Worm (Caenorhabditis elegans) whole organism, early embryonic: Measurements from ENCODE around the gene rabx-5.

Source experiments
- B0310.2 ChIP-seq: sonication (generic microtip); optimal IDR thresholded peaks from 2 replicates; lab custom pipeline; 2016; ENCODE audit warnings: mild to moderate bottlenecking, missing genetic modification characterization, missing compliant biosample characterization
- F13C5.2 ChIP-seq: sonication (generic microtip); optimal IDR thresholded peaks from 2 replicates; lab custom pipeline; 2017; ENCODE audit warnings: mild to moderate bottlenecking, missing genetic modification characterization, inconsistent platforms, missing compliant biosample characterization
- aly-1 ChIP-seq: sonication (generic microtip); optimal IDR thresholded peaks from 2 replicates; lab custom pipeline; 2016; ENCODE audit warnings: missing genetic modification characterization, missing compliant biosample characterization
- ama-1 ChIP-seq: fragments of 150-350 bp; optimal IDR thresholded peaks from 2 replicates; lab custom pipeline; 2014
- ceh-13 ChIP-seq: fragments of 200-800 bp; sonication (Bioruptor generic); optimal IDR thresholded peaks from 2 replicates; lab custom pipeline; 2018; ENCODE audit warnings: mild to moderate bottlenecking, missing genetic modification characterization, missing compliant biosample characterization
- ceh-36 ChIP-seq: sonication (generic microtip); optimal IDR thresholded peaks from 2 replicates; lab custom pipeline; 2016; ENCODE audit warnings: missing genetic modification characterization, inconsistent platforms, missing compliant biosample characterization
- ets-7 ChIP-seq: sonication (generic microtip); optimal IDR thresholded peaks from 2 replicates; lab custom pipeline; 2016; ENCODE audit warnings: missing genotype, missing genetic modification characterization, missing compliant biosample characterization
- flt-1 ChIP-seq: fragments of 200-800 bp; sonication (Bioruptor generic); IDR thresholded peaks from 2 replicates; pipeline ENCODE4 v1.3.6; 2022; ENCODE audit warnings: missing genetic modification characterization, missing compliant biosample characterization
- hmbx-1 ChIP-seq: sonication (generic microtip); optimal IDR thresholded peaks from 2 replicates; lab custom pipeline; 2016; ENCODE audit warnings: mild to moderate bottlenecking, missing genetic modification characterization, missing compliant biosample characterization
- hmg-4 ChIP-seq: fragments of 200-800 bp; sonication (Bioruptor generic); optimal IDR thresholded peaks from 2 replicates; lab custom pipeline; 2018; ENCODE audit warnings: mild to moderate bottlenecking, missing genetic modification characterization, missing compliant biosample characterization
- hnd-1 ChIP-seq: sonication (generic microtip); optimal IDR thresholded peaks from 2 replicates; lab custom pipeline; 2016; ENCODE audit warnings: missing genetic modification characterization, missing compliant biosample characterization
- pes-1 ChIP-seq: fragments of 200-800 bp; sonication (Bioruptor generic); IDR thresholded peaks from 2 replicates; pipeline ENCODE4 v1.3.6; 2022; ENCODE audit warnings: missing genetic modification reagents, missing genetic modification characterization, missing compliant biosample characterization
- scrt-1 ChIP-seq: fragments of 200-800 bp; sonication (Bioruptor generic); IDR thresholded peaks from 2 replicates; pipeline ENCODE4 v1.3.6; 2022; ENCODE audit warnings: missing genetic modification characterization, missing compliant biosample characterization
- sea-1 ChIP-seq: fragments of 200-800 bp; sonication (Bioruptor generic); conservative IDR thresholded peaks from 2 replicates; pipeline ENCODE4 v1.3.6; 2022; ENCODE audit warnings: missing genetic modification characterization, missing compliant biosample characterization
- tbx-11 ChIP-seq: fragments of 200-800 bp; sonication (Bioruptor generic); IDR thresholded peaks from 2 replicates; pipeline ENCODE4 v1.3.6; 2022; ENCODE audit warnings: missing genetic modification characterization, missing compliant biosample characterization
- tbx-37 ChIP-seq: fragments of 200-800 bp; sonication (Bioruptor generic); conservative IDR thresholded peaks from 2 replicates; pipeline ENCODE4 v1.3.6; 2022; ENCODE audit warnings: missing genetic modification reagents, missing genetic modification characterization, missing compliant biosample characterization
- tra-4 ChIP-seq: sonication (generic microtip); optimal IDR thresholded peaks from 2 replicates; lab custom pipeline; 2017; ENCODE audit warnings: missing genetic modification characterization, missing compliant biosample characterization

Gene rabx-5

DNA sequence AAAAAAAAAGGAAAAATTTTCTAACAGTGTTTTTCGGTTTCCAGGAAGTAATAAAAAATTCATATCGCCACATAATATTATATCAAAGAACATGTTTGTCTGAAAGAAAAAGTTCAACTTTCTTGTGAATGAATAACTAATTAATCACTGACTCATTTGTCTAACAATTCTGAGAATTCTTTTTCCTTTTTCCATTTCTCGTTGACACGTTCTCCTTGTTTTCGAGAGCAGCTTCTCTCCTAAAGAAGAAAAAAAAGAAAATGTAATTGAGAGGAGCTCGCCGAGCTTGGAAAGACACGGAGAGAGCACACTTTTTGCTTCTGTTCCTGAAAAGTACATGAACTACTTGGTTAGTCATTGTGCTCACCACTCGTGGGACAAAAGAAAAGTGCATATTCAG lies 3.0 kb downstream of the rabx-5 start:
- no peak for TF ChIP-seq pes-1
- TF ChIP-seq tra-4 (tag; lab: Kevin White, UChicago), result no peak
- TF ChIP-seq ama-1 (lab: Kevin White, UChicago), result no peak
- TF ChIP-seq ceh-13 (GFP tag; lab: Kevin White, UChicago), result no peak
- no peak for TF ChIP-seq scrt-1 (GFP tag; lab: Robert Waterston, UW)
- no peak for TF ChIP-seq hmbx-1 (tag; lab: Kevin White, UChicago)
- TF ChIP-seq flt-1, result no peak
- TF ChIP-seq ets-7 (tag; lab: Kevin White, UChicago), result no peak
- no peak for TF ChIP-seq F13C5.2
- TF ChIP-seq hmg-4 (GFP tag; lab: Kevin White, UChicago), result no peak
- no peak for TF ChIP-seq hnd-1 (tag; lab: Kevin White, UChicago)
- TF ChIP-seq ceh-36 (tag; lab: Kevin White, UChicago), result no peak
- TF ChIP-seq tbx-11 (GFP tag; lab: Robert Waterston, UW), result no peak
- no peak for TF ChIP-seq B0310.2 (tag; lab: Kevin White, UChicago)
- TF ChIP-seq sea-1, result no peak
- TF ChIP-seq tbx-37 (GFP tag; lab: Robert Waterston, UW), result no peak
- no peak for TF ChIP-seq aly-1 (tag; lab: Kevin White, UChicago)

DNA sequence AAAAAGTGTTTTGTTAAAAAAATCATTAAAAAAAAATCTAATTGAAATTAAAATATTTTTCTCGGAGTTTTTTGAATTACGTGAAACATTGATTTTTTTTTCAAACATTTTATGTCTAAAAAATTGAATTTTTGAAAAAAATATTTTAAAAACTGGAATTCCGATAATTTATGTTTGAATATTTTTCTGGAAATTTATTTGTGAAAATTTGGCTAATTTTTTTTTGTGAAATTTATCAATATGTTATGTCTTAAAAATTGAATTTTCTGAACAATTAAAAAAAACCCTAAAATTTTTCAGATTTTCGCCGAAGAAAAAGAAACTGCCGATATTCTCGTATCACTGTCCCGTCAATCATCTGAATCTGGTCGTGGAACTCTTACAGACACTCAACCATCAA lies 7.2 kb downstream of the rabx-5 start, which contains the start of gene Y39A1A.24:
Gene Y39A1A.24 (plus strand): TSS at position 301 of the 400 bp plus-strand sequence.
- TF ChIP-seq aly-1 (tag; lab: Kevin White, UChicago) (no peak), hmbx-1 (tag; lab: Kevin White, UChicago) (no peak)

DNA sequence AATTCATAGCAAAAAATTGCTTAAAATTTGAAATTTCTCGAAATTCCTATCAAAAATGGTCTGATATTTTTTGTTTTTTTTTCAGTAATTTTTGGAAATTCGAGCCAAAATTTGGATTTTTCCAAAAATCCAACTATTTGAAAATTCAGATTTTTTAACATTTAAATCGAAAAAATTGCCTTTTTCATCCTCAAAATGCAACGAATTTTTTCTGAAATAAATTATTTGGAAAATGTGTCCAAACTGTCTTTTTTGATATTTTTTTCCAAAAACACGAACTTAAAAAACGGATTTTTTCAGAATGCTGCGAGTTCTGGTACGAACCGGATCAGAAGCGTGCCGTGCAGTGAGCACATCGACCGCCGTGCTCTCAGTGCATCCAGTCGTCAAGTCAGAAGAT lies 10.0 kb downstream of the rabx-5 start, which contains the start of gene mrpl-22:
Gene mrpl-22 (plus strand): TSS at position 301 of the 400 bp plus-strand sequence.
- no peak for TF ChIP-seq sea-1
- TF ChIP-seq hnd-1 (tag; lab: Kevin White, UChicago), result no peak
- no peak for TF ChIP-seq ama-1 (lab: Kevin White, UChicago)
- no peak for TF ChIP-seq flt-1
- TF ChIP-seq tbx-37 (GFP tag; lab: Robert Waterston, UW), result no peak
- TF ChIP-seq aly-1 (tag; lab: Kevin White, UChicago), result no peak

DNA sequence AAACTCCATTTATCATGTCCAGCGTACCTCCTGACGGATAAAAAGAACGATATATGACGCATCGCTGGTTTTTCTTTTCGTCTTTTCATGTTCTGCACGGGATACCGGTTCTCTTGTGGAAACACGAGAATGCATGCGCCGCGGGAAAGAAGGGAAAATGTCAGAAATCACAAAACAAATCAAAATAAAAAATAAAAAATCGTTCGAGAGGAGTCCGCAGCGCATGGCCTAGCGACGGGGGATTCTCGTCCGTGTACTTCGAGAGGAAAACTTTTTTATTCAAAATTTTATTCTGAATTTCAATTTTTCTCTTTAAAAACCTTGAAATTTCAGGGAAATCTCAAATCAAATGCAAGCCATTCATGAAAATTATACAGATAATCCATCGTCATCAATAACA lies 16.1 kb downstream of the rabx-5 start, which contains the start of the genes lron-10 and hpr-9:
Gene lron-10 (minus strand): TSS at position 162 of the 400 bp plus-strand sequence.
Gene hpr-9 (plus strand): TSS at position 344 of the 400 bp plus-strand sequence.
- TF ChIP-seq tbx-37 (GFP tag; lab: Robert Waterston, UW) (peak; percentile 51; the same call in 1 of the 2 replicates), pes-1 (0 out of 2 replicates have a peak, but pooled peaks have one; percentile 56), tra-4 (tag; lab: Kevin White, UChicago) (no peak)

DNA sequence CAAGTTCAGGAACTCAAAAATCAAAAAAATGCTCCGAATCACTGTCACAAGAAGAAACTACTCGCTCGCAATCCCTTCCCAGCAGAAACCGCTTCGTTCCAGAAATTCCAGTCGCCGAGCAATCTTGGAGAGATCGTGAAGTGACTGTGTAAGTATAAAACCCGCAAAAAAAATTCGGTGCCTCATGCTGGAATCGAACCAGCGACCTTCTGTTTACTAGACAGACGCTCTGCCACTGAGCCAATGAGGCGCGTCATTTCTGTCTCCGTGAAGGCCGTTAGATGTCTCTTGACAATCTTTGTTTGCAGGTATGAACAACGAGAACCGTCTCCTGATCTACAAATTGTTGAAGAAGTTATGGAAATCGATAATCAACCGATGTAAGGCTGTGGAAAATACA lies 19.4 kb downstream of the rabx-5 start:
- peak; percentile 63 for TF ChIP-seq hmbx-1 (tag; lab: Kevin White, UChicago)
- peak; percentile 68 for TF ChIP-seq hnd-1 (tag; lab: Kevin White, UChicago)
- peak; percentile 92 for TF ChIP-seq flt-1
- TF ChIP-seq ceh-36 (tag; lab: Kevin White, UChicago), result peak; percentile 87
- peak; percentile 47 for TF ChIP-seq B0310.2 (tag; lab: Kevin White, UChicago)
- peak; percentile 93 for TF ChIP-seq scrt-1 (GFP tag; lab: Robert Waterston, UW)
- TF ChIP-seq pes-1, result peak; percentile 92
- TF ChIP-seq ama-1 (lab: Kevin White, UChicago), result no peak
- peak; percentile 90 for TF ChIP-seq hmg-4 (GFP tag; lab: Kevin White, UChicago)
- peak; percentile 69 for TF ChIP-seq F13C5.2
- TF ChIP-seq tbx-11 (GFP tag; lab: Robert Waterston, UW), result peak; percentile 86
- peak; percentile 65 for TF ChIP-seq ceh-13 (GFP tag; lab: Kevin White, UChicago)
- peak; percentile 89 for TF ChIP-seq sea-1
- peak; percentile 67 for TF ChIP-seq tra-4 (tag; lab: Kevin White, UChicago)
- peak; percentile 78 for TF ChIP-seq tbx-37 (GFP tag; lab: Robert Waterston, UW)
- peak; percentile 90 for TF ChIP-seq aly-1 (tag; lab: Kevin White, UChicago)
- TF ChIP-seq ets-7 (tag; lab: Kevin White, UChicago), result no peak

DNA sequence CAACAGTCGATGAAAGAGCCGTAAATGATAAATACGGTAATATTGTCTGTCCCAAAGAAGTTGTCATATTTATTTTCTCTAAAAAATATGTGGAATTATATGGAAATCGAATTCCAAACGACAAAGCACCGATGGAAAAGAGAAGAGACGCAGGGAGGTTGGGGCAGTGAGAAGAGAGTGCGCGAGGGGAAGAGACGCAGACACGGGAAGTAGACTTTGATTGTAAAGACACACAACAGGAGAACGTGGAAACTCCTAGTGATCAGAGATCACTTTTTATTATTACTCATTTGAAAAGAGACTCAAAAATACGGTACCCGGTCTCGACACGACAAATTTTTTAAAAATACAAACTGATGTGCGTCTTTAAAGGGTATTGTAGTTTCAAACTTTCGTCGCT lies 23.2 kb downstream of the rabx-5 start:
- no peak for TF ChIP-seq hmg-4 (GFP tag; lab: Kevin White, UChicago)
- no peak for TF ChIP-seq hmbx-1 (tag; lab: Kevin White, UChicago)
- no peak for TF ChIP-seq ets-7 (tag; lab: Kevin White, UChicago)
- TF ChIP-seq scrt-1 (GFP tag; lab: Robert Waterston, UW), result no peak
- TF ChIP-seq ceh-36 (tag; lab: Kevin White, UChicago), result no peak
- TF ChIP-seq ama-1 (lab: Kevin White, UChicago), result no peak
- TF ChIP-seq sea-1, result no peak
- TF ChIP-seq aly-1 (tag; lab: Kevin White, UChicago), result no peak
- no peak for TF ChIP-seq flt-1
- TF ChIP-seq B0310.2 (tag; lab: Kevin White, UChicago), result no peak
- no peak for TF ChIP-seq tbx-11 (GFP tag; lab: Robert Waterston, UW)
- no peak for TF ChIP-seq ceh-13 (GFP tag; lab: Kevin White, UChicago)
- no peak for TF ChIP-seq tbx-37 (GFP tag; lab: Robert Waterston, UW)

DNA sequence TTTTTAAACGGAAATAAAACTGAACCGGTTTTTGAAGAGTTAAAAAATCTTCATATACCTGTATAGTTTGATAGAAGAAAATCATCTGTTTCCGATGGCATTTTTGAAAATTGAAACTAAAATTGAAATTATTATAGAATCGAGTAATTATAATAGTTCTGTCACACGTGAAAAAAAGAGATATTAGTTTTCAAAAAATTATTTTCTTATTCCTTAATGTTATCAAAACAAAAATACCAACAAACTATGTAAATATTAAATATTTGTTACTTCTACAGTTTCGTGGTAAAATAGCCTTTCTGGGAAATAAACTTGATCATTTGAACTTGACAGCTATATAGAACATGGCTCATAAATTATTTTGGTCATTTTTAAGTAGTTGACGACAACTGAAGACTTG lies 23.9 kb downstream of the rabx-5 start, which contains the start of gene swt-4:
Gene swt-4 (minus strand): TSS at position 101 of the 400 bp plus-strand sequence.
- TF ChIP-seq tbx-11 (GFP tag; lab: Robert Waterston, UW) (no peak), ceh-36 (tag; lab: Kevin White, UChicago) (no peak), tra-4 (tag; lab: Kevin White, UChicago) (no peak)

DNA sequence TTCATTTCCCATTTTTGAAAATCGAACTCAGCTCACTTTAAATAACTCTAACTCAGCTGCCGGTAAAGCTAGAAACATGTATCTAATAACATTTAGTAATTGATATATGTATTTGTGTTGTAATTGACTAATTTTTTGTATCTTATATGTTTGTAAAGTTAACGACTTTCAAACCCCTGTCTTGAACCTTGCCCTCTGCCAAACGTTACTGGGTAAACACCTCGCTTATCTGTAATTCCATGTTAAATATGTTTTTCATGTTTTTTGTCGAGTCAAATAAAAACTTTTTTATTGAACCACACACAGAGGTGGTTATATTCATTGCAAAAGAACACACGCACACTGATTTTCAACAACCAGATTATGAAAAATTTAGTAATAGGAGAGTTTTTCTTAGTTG lies 24.6 kb downstream of the rabx-5 start:
- TF ChIP-seq aly-1 (tag; lab: Kevin White, UChicago) (no peak), flt-1 (no peak), ceh-36 (tag; lab: Kevin White, UChicago) (no peak), tbx-37 (GFP tag; lab: Robert Waterston, UW) (no peak), sea-1 (no peak), B0310.2 (tag; lab: Kevin White, UChicago) (no peak), ama-1 (lab: Kevin White, UChicago) (no peak), tbx-11 (GFP tag; lab: Robert Waterston, UW) (no peak), hnd-1 (tag; lab: Kevin White, UChicago) (no peak), hmg-4 (GFP tag; lab: Kevin White, UChicago) (no peak), ceh-13 (GFP tag; lab: Kevin White, UChicago) (no peak), hmbx-1 (tag; lab: Kevin White, UChicago) (no peak), scrt-1 (GFP tag; lab: Robert Waterston, UW) (no peak), tra-4 (tag; lab: Kevin White, UChicago) (no peak), ets-7 (tag; lab: Kevin White, UChicago) (no peak), pes-1 (no peak), F13C5.2 (no peak)
